Fruit fly (Drosophila melanogaster) whole organism, embryonic: ENCODE measurements around the gene temp.

Experiments
- ATbp ChIP-seq: fragments of 200-800 bp; sonication (Bioruptor generic); optimal IDR thresholded peaks from 2 replicates; lab custom pipeline; 2017; ENCODE audit warnings: missing biosample characterization, mild to moderate bottlenecking, missing genetic modification characterization, missing genetic modification reagents
- CG12299 ChIP-seq: fragments of 200-800 bp; sonication (Bioruptor generic); optimal IDR thresholded peaks from 2 replicates; lab custom pipeline; 2018; ENCODE audit warnings: missing biosample characterization, mild to moderate bottlenecking, missing genetic modification characterization
- CG12391 ChIP-seq: fragments of 200-800 bp; sonication (Bioruptor generic); optimal IDR thresholded peaks from 3 replicates; lab custom pipeline; 2018; ENCODE audit warnings: missing biosample characterization, mild to moderate bottlenecking, missing genetic modification characterization, moderate library complexity
- CG13894 ChIP-seq: fragments of 200-800 bp; sonication (Bioruptor generic); optimal IDR thresholded peaks from 3 replicates; lab custom pipeline; 2018; ENCODE audit warnings: missing biosample characterization, mild to moderate bottlenecking, missing genetic modification characterization, moderate library complexity
- CG14050 ChIP-seq: fragments of 200-800 bp; sonication (Bioruptor generic); IDR thresholded peaks from 3 replicates; pipeline ENCODE4 v1.3.6; 2022; ENCODE audit warnings: missing biosample characterization, missing genetic modification characterization
- CG16813 ChIP-seq: fragments of 200-800 bp; sonication (Bioruptor generic); IDR thresholded peaks from 3 replicates; pipeline ENCODE4 v1.3.6; 2022; ENCODE audit warnings: missing biosample characterization, missing genetic modification characterization; ENCODE audit not compliant: partially characterized antibody
- CG3065 ChIP-seq: fragments of 200-800 bp; sonication (Bioruptor generic); optimal IDR thresholded peaks from 2 replicates; lab custom pipeline; 2016; ENCODE audit warnings: missing biosample characterization, missing genetic modification characterization
- CG3407 ChIP-seq: fragments of 200-800 bp; sonication (Bioruptor generic); optimal IDR thresholded peaks from 2 replicates; lab custom pipeline; 2018; ENCODE audit warnings: missing biosample characterization, mild to moderate bottlenecking, missing genetic modification characterization
- CG3847 ChIP-seq: fragments of 200-800 bp; sonication (Bioruptor generic); IDR thresholded peaks from 2 replicates; pipeline ENCODE4 v1.3.6; 2022; ENCODE audit warnings: missing biosample characterization, missing genetic modification characterization
- CG4730 ChIP-seq: fragments of 200-800 bp; sonication (Bioruptor generic); IDR thresholded peaks from 2 replicates; pipeline ENCODE4 v1.3.6; 2022; ENCODE audit warnings: missing biosample characterization, missing genetic modification characterization
- CG4820 ChIP-seq: fragments of 200-800 bp; sonication (Bioruptor generic); optimal IDR thresholded peaks from 3 replicates; lab custom pipeline; 2016; ENCODE audit warnings: missing biosample characterization, missing genetic modification characterization
- CG6272 ChIP-seq: fragments of 200-800 bp; sonication (Bioruptor generic); IDR thresholded peaks from 2 replicates; pipeline ENCODE4 v1.3.6; 2022; ENCODE audit warnings: missing biosample characterization, missing genetic modification characterization
- CG6654 ChIP-seq: fragments of 200-800 bp; sonication (Bioruptor generic); optimal IDR thresholded peaks from 2 replicates; lab custom pipeline; 2017; ENCODE audit warnings: missing biosample characterization, mild to moderate bottlenecking, missing genetic modification characterization
- CG6813 ChIP-seq: fragments of 200-800 bp; sonication (Bioruptor generic); optimal IDR thresholded peaks from 2 replicates; lab custom pipeline; 2017; ENCODE audit warnings: missing biosample characterization, missing genetic modification characterization, mild to moderate bottlenecking, moderate library complexity, missing genetic modification reagents
- CG7372 ChIP-seq: fragments of 200-800 bp; sonication (Bioruptor generic); IDR thresholded peaks from 2 replicates; pipeline ENCODE4 v1.3.6; 2022; ENCODE audit warnings: missing biosample characterization, missing genetic modification characterization
- CG7963 ChIP-seq: fragments of 200-800 bp; sonication (Bioruptor generic); IDR thresholded peaks from 3 replicates; pipeline ENCODE4 v1.3.6; 2022; ENCODE audit warnings: missing biosample characterization, missing genetic modification characterization; ENCODE audit not compliant: partially characterized antibody
- CG8281 ChIP-seq: fragments of 200-800 bp; sonication (Bioruptor generic); optimal IDR thresholded peaks from 2 replicates; lab custom pipeline; 2018; ENCODE audit warnings: missing biosample characterization, mild to moderate bottlenecking, missing genetic modification characterization, moderate library complexity
- CG9437 ChIP-seq: fragments of 200-800 bp; sonication (Bioruptor generic); optimal IDR thresholded peaks from 2 replicates; lab custom pipeline; 2018; ENCODE audit warnings: missing biosample characterization, mild to moderate bottlenecking, missing genetic modification characterization
- CG9609 ChIP-seq: fragments of 200-800 bp; sonication (Bioruptor generic); optimal IDR thresholded peaks from 3 replicates; lab custom pipeline; 2016; ENCODE audit warnings: missing biosample characterization, missing genetic modification characterization
- CG9817 ChIP-seq: fragments of 200-800 bp; sonication (Bioruptor generic); optimal IDR thresholded peaks from 2 replicates; lab custom pipeline; 2018; ENCODE audit warnings: missing biosample characterization, mild to moderate bottlenecking, missing genetic modification characterization, moderate library complexity
- Camta ChIP-seq: fragments of 200-800 bp; sonication (Bioruptor generic); optimal IDR thresholded peaks from 2 replicates; lab custom pipeline; 2016; ENCODE audit warnings: missing biosample characterization, missing genetic modification characterization
- CrebB ChIP-seq: fragments of 200-800 bp; sonication (Bioruptor generic); optimal IDR thresholded peaks from 3 replicates; lab custom pipeline; 2018; ENCODE audit warnings: missing biosample characterization, mild to moderate bottlenecking, missing genetic modification characterization
- Dip3 ChIP-seq: fragments of 200-800 bp; sonication (Bioruptor generic); optimal IDR thresholded peaks from 3 replicates; lab custom pipeline; 2016; ENCODE audit warnings: missing biosample characterization, missing genetic modification characterization
- Eip74EF ChIP-seq, 2 experiments: fragments of 200-800 bp in 1 of 2; fragments of >200 bp in 1 of 2; sonication (Bioruptor generic) in 1 of 2; optimal IDR thresholded peaks; 2 replicates each; lab custom pipeline; 2017 to 2019; ENCODE audit warnings: missing biosample characterization in 2 of 2, missing genetic modification characterization in 2 of 2, mild to moderate bottlenecking in 1 of 2, moderate library complexity in 1 of 2
- Ets97D ChIP-seq: fragments of 200-800 bp; sonication (Bioruptor generic); optimal IDR thresholded peaks from 3 replicates; lab custom pipeline; 2016; ENCODE audit warnings: missing biosample characterization, missing genetic modification characterization
- HHEX ChIP-seq: fragments of 200-800 bp; sonication (Bioruptor generic); optimal IDR thresholded peaks from 3 replicates; lab custom pipeline; 2017; ENCODE audit warnings: missing biosample characterization, mild to moderate bottlenecking, missing genetic modification characterization, missing genetic modification reagents
- Hmx ChIP-seq: fragments of 200-800 bp; sonication (Bioruptor generic); optimal IDR thresholded peaks from 2 replicates; lab custom pipeline; 2016; ENCODE audit warnings: missing biosample characterization, missing genetic modification characterization
- MTF-1 ChIP-seq: fragments of 200-800 bp; sonication (Bioruptor generic); optimal IDR thresholded peaks from 2 replicates; lab custom pipeline; 2018; ENCODE audit warnings: missing biosample characterization, mild to moderate bottlenecking, missing genetic modification characterization, borderline replicate concordance
- Scr ChIP-seq: fragments of 200-800 bp; sonication (Bioruptor generic); IDR thresholded peaks from 2 replicates; pipeline ENCODE4 v1.3.6; 2022; ENCODE audit warnings: missing biosample characterization, missing genetic modification characterization; ENCODE audit not compliant: partially characterized antibody
- Side ChIP-seq: fragments of 200-800 bp; sonication (Bioruptor generic); optimal IDR thresholded peaks from 2 replicates; lab custom pipeline; 2016; ENCODE audit warnings: missing biosample characterization, missing genetic modification characterization
- Sin3A ChIP-seq: fragments of >200 bp; optimal IDR thresholded peaks from 2 replicates; lab custom pipeline; 2018
- Sry-β ChIP-seq: fragments of 200-800 bp; sonication (Bioruptor generic); optimal IDR thresholded peaks from 2 replicates; lab custom pipeline; 2018; ENCODE audit warnings: missing biosample characterization, mild to moderate bottlenecking, missing genetic modification characterization, moderate library complexity
- ase ChIP-seq: fragments of 200-800 bp; sonication (Bioruptor generic); IDR thresholded peaks from 3 replicates; pipeline ENCODE4 v1.3.6; 2022; ENCODE audit warnings: missing biosample characterization, missing genetic modification characterization
- bbx ChIP-seq: fragments of 200-800 bp; sonication (Bioruptor generic); IDR thresholded peaks from 2 replicates; pipeline ENCODE4 v1.3.6; 2022; ENCODE audit warnings: missing biosample characterization, missing genetic modification characterization; ENCODE audit not compliant: partially characterized antibody
- br ChIP-seq: fragments of >200 bp; optimal IDR thresholded peaks from 2 replicates; lab custom pipeline; 2017
- corto ChIP-seq: fragments of 200-800 bp; sonication (Bioruptor generic); optimal IDR thresholded peaks from 2 replicates; lab custom pipeline; 2016; ENCODE audit warnings: missing biosample characterization, mild to moderate bottlenecking, missing genetic modification characterization, moderate library complexity
- dmrt99B ChIP-seq: fragments of 200-800 bp; sonication (Bioruptor generic); optimal IDR thresholded peaks from 2 replicates; lab custom pipeline; 2018; ENCODE audit warnings: missing biosample characterization, mild to moderate bottlenecking, missing genetic modification characterization, moderate library complexity
- fru ChIP-seq: fragments of >200 bp; optimal IDR thresholded peaks from 2 replicates; lab custom pipeline; 2017
- grau ChIP-seq: fragments of 200-800 bp; optimal IDR thresholded peaks from 3 replicates; lab custom pipeline; 2019; ENCODE audit warnings: missing biosample characterization, mild to moderate bottlenecking, missing genetic modification characterization, moderate library complexity
- kay ChIP-seq: fragments of 200-800 bp; sonication (Bioruptor generic); optimal IDR thresholded peaks from 2 replicates; lab custom pipeline; 2016; ENCODE audit warnings: missing biosample characterization, missing genetic modification characterization
- lilli ChIP-seq: fragments of 200-800 bp; sonication (Bioruptor generic); optimal IDR thresholded peaks from 3 replicates; lab custom pipeline; 2016; ENCODE audit warnings: missing biosample characterization, missing genetic modification characterization
- nerfin-2 ChIP-seq: fragments of 200-800 bp; sonication (Bioruptor generic); IDR thresholded peaks from 2 replicates; pipeline ENCODE4 v1.3.6; 2022; ENCODE audit warnings: missing biosample characterization, missing genetic modification characterization; ENCODE audit not compliant: partially characterized antibody
- peb ChIP-seq: fragments of 200-800 bp; sonication (Bioruptor generic); IDR thresholded peaks from 2 replicates; pipeline ENCODE4 v1.3.6; 2022; ENCODE audit warnings: missing biosample characterization, missing genetic modification characterization
- pita ChIP-seq: fragments of 200-800 bp; sonication (Bioruptor generic); optimal IDR thresholded peaks from 2 replicates; lab custom pipeline; 2017; ENCODE audit warnings: missing biosample characterization, mild to moderate bottlenecking, missing genetic modification characterization
- ranshi ChIP-seq: fragments of 200-800 bp; sonication (Bioruptor generic); IDR thresholded peaks from 2 replicates; pipeline ENCODE4 v1.3.6; 2022; ENCODE audit warnings: missing biosample characterization, missing genetic modification characterization
- sens ChIP-seq: fragments of 200-800 bp; sonication (Bioruptor generic); peaks from one replicate; lab custom pipeline; 2016; ENCODE audit warnings: missing biosample characterization, missing genetic modification characterization
- seq ChIP-seq: fragments of 200-800 bp; sonication (Bioruptor generic); IDR thresholded peaks from 2 replicates; pipeline ENCODE4 v1.3.6; 2022; ENCODE audit warnings: missing biosample characterization, missing genetic modification characterization
- sisA ChIP-seq: fragments of 200-800 bp; sonication (Bioruptor generic); IDR thresholded peaks from 2 replicates; pipeline ENCODE4 v1.3.6; 2022; ENCODE audit warnings: missing biosample characterization, missing genetic modification characterization
- sqz ChIP-seq: fragments of 200-800 bp; sonication (Bioruptor generic); optimal IDR thresholded peaks from 3 replicates; lab custom pipeline; 2018; ENCODE audit warnings: missing biosample characterization, mild to moderate bottlenecking, missing genetic modification characterization
- unpg ChIP-seq: fragments of 200-800 bp; sonication (Bioruptor generic); optimal IDR thresholded peaks from 3 replicates; lab custom pipeline; 2018; ENCODE audit warnings: missing biosample characterization, mild to moderate bottlenecking, missing genetic modification characterization, moderate library complexity

Gene temp

dm6 chrX:2298708-2299370 lies 36.5 kb upstream of the temp start (continued):
- TF ChIP-seq bbx (GFP tag; lab: Robert Waterston, UW) (no peak), ranshi (GFP tag; lab: Robert Waterston, UW) (peak; percentile 71), CG4730 (GFP tag; lab: Robert Waterston, UW) (peak; percentile 48), Hmx (GFP tag; lab: Kevin White, UChicago) (no peak), Sry-β (GFP tag; lab: Kevin White, UChicago) (peak; percentile 26), br (lab: Kevin White, UChicago) (no peak), sqz (GFP tag; lab: Kevin White, UChicago) (peak; percentile 52), CG7963 (GFP tag; lab: Robert Waterston, UW) (no peak), unpg (GFP tag; lab: Kevin White, UChicago) (peak; percentile 89), CG6654 (GFP tag; lab: Kevin White, UChicago) (peak; percentile 16), CG3847 (GFP tag; lab: Robert Waterston, UW) (peak; percentile 48), grau (tag; lab: Kevin White, UChicago) (peak; percentile 76), Scr (no peak), CG8281 (tag; lab: Kevin White, UChicago) (peak; percentile 3), sens (GFP tag; lab: Kevin White, UChicago) (peak; percentile 99), Eip74EF (GFP tag; optimal IDR thresholded peaks at IDR 0.05; lab: Kevin White, UChicago) (peak in 1 of 2 experiments; percentile 82), lilli (peak; percentile 75), CG6813 (GFP tag; lab: Kevin White, UChicago) (peak; percentile 79), CG14050 (GFP tag; lab: Robert Waterston, UW) (peak; percentile 78), peb (GFP tag; lab: Robert Waterston, UW) (peak; percentile 55; the same call in 1 of the 2 replicates), CG7372 (GFP tag; lab: Robert Waterston, UW) (peak; percentile 47; the same call in 1 of the 2 replicates), Side (GFP tag; lab: Kevin White, UChicago) (peak; percentile 87), corto (GFP tag; lab: Kevin White, UChicago) (peak; percentile 75), Camta (peak; percentile 84), CG12299 (tag; lab: Kevin White, UChicago) (peak; percentile 44), CG13894 (tag; lab: Kevin White, UChicago) (no peak), seq (GFP tag; lab: Robert Waterston, UW) (peak; percentile 76), ATbp (GFP tag; lab: Kevin White, UChicago) (peak; percentile 79), Dip3 (peak; percentile 10), CG6272 (GFP tag; lab: Robert Waterston, UW) (no peak), ase (peak; percentile 84), CG4820 (peak; percentile 100), Ets97D (GFP tag; lab: Kevin White, UChicago) (peak; percentile 36), CG12391 (tag; lab: Kevin White, UChicago) (peak; percentile 91), CG3407 (GFP tag; lab: Kevin White, UChicago) (peak; percentile 83), dmrt99B (tag; lab: Kevin White, UChicago) (peak; percentile 87), CG9817 (peak; percentile 19), sisA (GFP tag; lab: Robert Waterston, UW) (peak; percentile 67), pita (GFP tag; lab: Kevin White, UChicago) (no peak), CG9437 (GFP tag; lab: Kevin White, UChicago) (peak; percentile 70), fru (lab: Kevin White, UChicago) (no peak), CrebB (peak; percentile 73), Sin3A (lab: Kevin White, UChicago) (no peak), kay (peak; percentile 32), MTF-1 (GFP tag; lab: Kevin White, UChicago) (peak; percentile 66), nerfin-2 (GFP tag; lab: Robert Waterston, UW) (no peak), CG16813 (GFP tag; lab: Robert Waterston, UW) (no peak), CG3065 (GFP tag; lab: Kevin White, UChicago) (peak; percentile 65), CG9609 (GFP tag; lab: Kevin White, UChicago) (peak; percentile 58), HHEX (GFP tag; lab: Kevin White, UChicago) (peak; percentile 64)
